Worm (Caenorhabditis elegans) whole organism, L1 larva: Measurements from ENCODE around the gene C16D9.9.

Experiments
- alr-1 ChIP-seq: fragments of 200-800 bp; sonication (Bioruptor generic); optimal IDR thresholded peaks from 2 replicates; lab custom pipeline; 2018; ENCODE audit warnings: borderline replicate concordance, mild to moderate bottlenecking, missing genetic modification characterization, missing compliant biosample characterization
- ama-1 ChIP-seq: fragments of 150-350 bp; optimal IDR thresholded peaks from 2 replicates; lab custom pipeline; 2014
- ces-1 ChIP-seq: fragments of 150-350 bp; optimal IDR thresholded peaks from 2 replicates; lab custom pipeline; 2014; ENCODE audit warnings: missing biosample characterization, missing genetic modification reagents, missing genetic modification characterization
- elt-3 ChIP-seq, 6 experiments: fragments of 150-350 bp in 1 of 6; sonication (generic microtip); optimal IDR thresholded peaks; 2 replicates each; lab custom pipeline; 2017 to 2018; ENCODE audit warnings: missing biosample characterization in 6 of 6, missing genetic modification characterization in 6 of 6, inconsistent platforms in 1 of 6
- fos-1 ChIP-seq: fragments of 150-350 bp; optimal IDR thresholded peaks from 2 replicates; lab custom pipeline; 2014; ENCODE audit warnings: missing biosample characterization, missing genetic modification characterization
- lsy-2 ChIP-seq, 2 experiments: fragments of 150-350 bp; optimal IDR thresholded peaks; 2 replicates each; lab custom pipeline; 2014; ENCODE audit warnings: missing biosample characterization in 2 of 2, missing genetic modification characterization in 2 of 2
- mdl-1 ChIP-seq, 2 experiments: fragments of 150-350 bp; optimal IDR thresholded peaks; 2 replicates each; lab custom pipeline; 2014 to 2017; ENCODE audit warnings: missing biosample characterization in 2 of 2, missing genetic modification characterization in 2 of 2, inconsistent platforms in 1 of 2
- nhr-76 ChIP-seq: sonication (generic microtip); optimal IDR thresholded peaks from 2 replicates; lab custom pipeline; 2017; ENCODE audit warnings: missing biosample characterization, missing genetic modification characterization
- unc-62 ChIP-seq: fragments of 150-350 bp; optimal IDR thresholded peaks from 2 replicates; lab custom pipeline; 2014; ENCODE audit warnings: missing biosample characterization, missing genetic modification reagents, missing genetic modification characterization
- unc-98 ChIP-seq: fragments of 200-800 bp; sonication (Bioruptor generic); IDR thresholded peaks from 2 replicates; pipeline ENCODE4 v1.3.6; 2022; ENCODE audit warnings: missing genetic modification characterization, missing compliant biosample characterization
- zip-4 ChIP-seq: fragments of 200-800 bp; sonication (Bioruptor generic); optimal IDR thresholded peaks from 2 replicates; lab custom pipeline; 2018; ENCODE audit warnings: mild to moderate bottlenecking, missing genetic modification characterization, moderate library complexity, missing compliant biosample characterization
- ztf-11 ChIP-seq, 2 experiments: sonication (generic microtip); optimal IDR thresholded peaks; 2 replicates each; lab custom pipeline; 2016 to 2017; ENCODE audit warnings: missing genetic modification characterization in 2 of 2, missing biosample characterization in 1 of 2, missing compliant biosample characterization in 1 of 2
- ztf-4 ChIP-seq: fragments of 150-350 bp; optimal IDR thresholded peaks from 2 replicates; lab custom pipeline; 2014; ENCODE audit warnings: missing biosample characterization, missing genetic modification characterization

DNA sequence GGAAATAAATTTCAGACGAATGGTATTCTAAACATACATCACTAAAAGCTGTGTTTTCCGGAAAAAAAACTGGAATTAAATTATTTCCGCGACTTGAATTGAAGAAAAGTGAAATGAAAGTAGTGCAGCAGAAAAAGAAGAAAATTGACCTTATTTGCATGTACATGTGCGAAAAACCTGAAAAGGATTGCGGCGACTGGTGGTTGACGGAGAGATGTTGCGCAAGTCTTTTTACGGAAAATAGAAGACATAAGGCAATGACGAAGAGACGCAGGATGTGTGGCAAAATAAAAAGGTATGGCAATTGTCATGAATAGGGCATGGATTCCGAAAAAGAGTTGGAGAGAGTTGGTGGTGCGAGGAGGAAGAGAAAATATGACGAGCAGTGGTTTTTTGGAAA lies 9.1 kb upstream of the C16D9.9 start:
- TF ChIP-seq ama-1 (lab: Kevin White, UChicago) (no peak), unc-98 (no peak), ztf-4 (tag; lab: Kevin White, UChicago) (no peak), ztf-11 (tag; optimal IDR thresholded peaks at IDR 0.05; lab: Kevin White, UChicago) (no peak), elt-3 (tag; optimal IDR thresholded peaks at IDR 0.05; lab: Kevin White, UChicago) (no peak), zip-4 (GFP tag; lab: Kevin White, UChicago) (no peak), unc-62 (GFP tag; lab: Kevin White, UChicago) (no peak), fos-1 (tag; lab: Kevin White, UChicago) (no peak), nhr-76 (tag; lab: Kevin White, UChicago) (no peak), ces-1 (GFP tag; lab: Kevin White, UChicago) (no peak), mdl-1 (tag; optimal IDR thresholded peaks at IDR 0.05; lab: Kevin White, UChicago) (no peak), alr-1 (tag; lab: Kevin White, UChicago) (no peak), lsy-2 (tag; optimal IDR thresholded peaks at IDR 0.05; lab: Kevin White, UChicago) (no peak)
